Fruit fly (Drosophila melanogaster) whole organism, embryonic: ENCODE results near the gene CG43448.

ENCODE experiments used
- ATbp ChIP-seq: fragments of 200-800 bp; sonication (Bioruptor generic); optimal IDR thresholded peaks from 2 replicates; lab custom pipeline; 2017; ENCODE audit warnings: missing biosample characterization, mild to moderate bottlenecking, missing genetic modification characterization, missing genetic modification reagents
- Blimp-1 ChIP-seq: fragments of 200-800 bp; sonication (Bioruptor generic); optimal IDR thresholded peaks from 3 replicates; lab custom pipeline; 2018; ENCODE audit warnings: missing biosample characterization, missing genetic modification characterization, mild to moderate bottlenecking, moderate library complexity, missing genetic modification reagents
- CG10267 ChIP-seq: fragments of 200-800 bp; sonication (Bioruptor generic); optimal IDR thresholded peaks from 2 replicates; lab custom pipeline; 2018; ENCODE audit warnings: missing biosample characterization, mild to moderate bottlenecking, missing genetic modification characterization, moderate library complexity
- CG12236 ChIP-seq: fragments of 200-800 bp; sonication (Bioruptor generic); optimal IDR thresholded peaks from 2 replicates; lab custom pipeline; 2016; ENCODE audit warnings: missing biosample characterization, missing genetic modification characterization
- CG13894 ChIP-seq: fragments of 200-800 bp; sonication (Bioruptor generic); optimal IDR thresholded peaks from 3 replicates; lab custom pipeline; 2018; ENCODE audit warnings: missing biosample characterization, mild to moderate bottlenecking, missing genetic modification characterization, moderate library complexity
- CG15269 ChIP-seq: fragments of 200-800 bp; sonication (Bioruptor generic); optimal IDR thresholded peaks from 2 replicates; lab custom pipeline; 2018; ENCODE audit warnings: missing biosample characterization, mild to moderate bottlenecking, missing genetic modification characterization, moderate library complexity
- CG16815 ChIP-seq: fragments of 200-800 bp; sonication (Bioruptor generic); optimal IDR thresholded peaks from 3 replicates; lab custom pipeline; 2017; ENCODE audit warnings: missing biosample characterization, mild to moderate bottlenecking, missing genetic modification characterization
- CG18011 ChIP-seq: fragments of 200-800 bp; sonication (Bioruptor generic); optimal IDR thresholded peaks from 2 replicates; lab custom pipeline; 2017; ENCODE audit warnings: missing biosample characterization, missing genetic modification characterization, mild to moderate bottlenecking, moderate library complexity, missing genotype
- CG31441 ChIP-seq: fragments of 200-800 bp; sonication (Bioruptor generic); IDR thresholded peaks from 2 replicates; pipeline ENCODE4 v1.3.6; 2022; ENCODE audit warnings: missing biosample characterization, missing genetic modification characterization
- CG32767 ChIP-seq: fragments of 200-800 bp; sonication (Bioruptor generic); IDR thresholded peaks from 2 replicates; pipeline ENCODE4 v1.3.6; 2022; ENCODE audit warnings: missing biosample characterization, missing genetic modification characterization
- CG33557 ChIP-seq: fragments of 200-800 bp; sonication (Bioruptor generic); optimal IDR thresholded peaks from 2 replicates; lab custom pipeline; 2019; ENCODE audit warnings: missing biosample characterization, mild to moderate bottlenecking, missing genetic modification characterization, moderate library complexity
- CG3407 ChIP-seq: fragments of 200-800 bp; sonication (Bioruptor generic); optimal IDR thresholded peaks from 2 replicates; lab custom pipeline; 2018; ENCODE audit warnings: missing biosample characterization, mild to moderate bottlenecking, missing genetic modification characterization
- CG3847 ChIP-seq: fragments of 200-800 bp; sonication (Bioruptor generic); IDR thresholded peaks from 2 replicates; pipeline ENCODE4 v1.3.6; 2022; ENCODE audit warnings: missing biosample characterization, missing genetic modification characterization
- CG6765 ChIP-seq: fragments of 200-800 bp; sonication (Bioruptor generic); optimal IDR thresholded peaks from 3 replicates; lab custom pipeline; 2017; ENCODE audit warnings: missing biosample characterization, mild to moderate bottlenecking, missing genetic modification characterization
- CG8089 ChIP-seq: fragments of 200-800 bp; sonication (Bioruptor generic); optimal IDR thresholded peaks from 3 replicates; lab custom pipeline; 2016; ENCODE audit warnings: missing biosample characterization, missing genetic modification characterization
- CG8281 ChIP-seq: fragments of 200-800 bp; sonication (Bioruptor generic); optimal IDR thresholded peaks from 2 replicates; lab custom pipeline; 2018; ENCODE audit warnings: missing biosample characterization, mild to moderate bottlenecking, missing genetic modification characterization, moderate library complexity
- CG8478 ChIP-seq: fragments of >200 bp; optimal IDR thresholded peaks from 2 replicates; lab custom pipeline; 2018
- Ets97D ChIP-seq: fragments of 200-800 bp; sonication (Bioruptor generic); optimal IDR thresholded peaks from 3 replicates; lab custom pipeline; 2016; ENCODE audit warnings: missing biosample characterization, missing genetic modification characterization
- Gsc ChIP-seq: fragments of 200-800 bp; sonication (Bioruptor generic); IDR thresholded peaks from 2 replicates; pipeline ENCODE4 v1.3.6; 2022; ENCODE audit warnings: missing biosample characterization, missing genetic modification characterization
- Hr3 ChIP-seq: fragments of 200-800 bp; sonication (Bioruptor generic); optimal IDR thresholded peaks from 3 replicates; lab custom pipeline; 2016; ENCODE audit warnings: missing biosample characterization, missing genetic modification characterization
- Kr ChIP-seq: fragments of 200-800 bp; sonication (Bioruptor generic); optimal IDR thresholded peaks from 2 replicates; lab custom pipeline; 2017; ENCODE audit warnings: missing biosample characterization, mild to moderate bottlenecking, missing genetic modification characterization
- MTF-1 ChIP-seq: fragments of 200-800 bp; sonication (Bioruptor generic); optimal IDR thresholded peaks from 2 replicates; lab custom pipeline; 2018; ENCODE audit warnings: missing biosample characterization, mild to moderate bottlenecking, missing genetic modification characterization, borderline replicate concordance
- NC2β ChIP-seq: fragments of 200-800 bp; sonication (Bioruptor generic); optimal IDR thresholded peaks from 2 replicates; lab custom pipeline; 2016; ENCODE audit warnings: missing biosample characterization, missing genetic modification characterization
- Nf-YB ChIP-seq: fragments of 200-800 bp; sonication (Bioruptor generic); optimal IDR thresholded peaks from 3 replicates; lab custom pipeline; 2019; ENCODE audit warnings: missing biosample characterization, mild to moderate bottlenecking, missing genetic modification characterization, moderate library complexity
- Ptx1 ChIP-seq: fragments of 200-800 bp; sonication (Bioruptor generic); IDR thresholded peaks from 2 replicates; pipeline ENCODE4 v1.3.6; 2022; ENCODE audit warnings: missing biosample characterization, missing genetic modification characterization
- YL-1 ChIP-seq: fragments of 200-800 bp; sonication (Bioruptor generic); optimal IDR thresholded peaks from 3 replicates; lab custom pipeline; 2017; ENCODE audit warnings: missing biosample characterization, mild to moderate bottlenecking, missing genetic modification characterization
- az2 ChIP-seq: fragments of 200-800 bp; sonication (Bioruptor generic); optimal IDR thresholded peaks from 3 replicates; lab custom pipeline; 2016; ENCODE audit warnings: missing biosample characterization, missing genetic modification characterization
- bab2 ChIP-seq: fragments of 200-800 bp; sonication (Bioruptor generic); optimal IDR thresholded peaks from 2 replicates; lab custom pipeline; 2016; ENCODE audit warnings: missing biosample characterization, missing genetic modification characterization
- br ChIP-seq: fragments of >200 bp; optimal IDR thresholded peaks from 2 replicates; lab custom pipeline; 2017
- chif ChIP-seq, 2 experiments: fragments of 200-800 bp; sonication (Bioruptor generic); optimal IDR thresholded peaks; 3 replicates each; lab custom pipeline; 2016; ENCODE audit warnings: missing biosample characterization in 2 of 2, missing genetic modification characterization in 2 of 2
- ci ChIP-seq: fragments of 200-800 bp; sonication (Bioruptor generic); IDR thresholded peaks from 3 replicates; pipeline ENCODE4 v1.3.6; 2022; ENCODE audit warnings: missing biosample characterization, missing genetic modification characterization
- crol ChIP-seq: fragments of 200-800 bp; sonication (Bioruptor generic); IDR thresholded peaks from 2 replicates; pipeline ENCODE4 v1.3.6; 2022; ENCODE audit warnings: missing biosample characterization, missing genetic modification characterization
- dmrt99B ChIP-seq: fragments of 200-800 bp; sonication (Bioruptor generic); optimal IDR thresholded peaks from 2 replicates; lab custom pipeline; 2018; ENCODE audit warnings: missing biosample characterization, mild to moderate bottlenecking, missing genetic modification characterization, moderate library complexity
- dpn ChIP-seq, 2 experiments: fragments of 200-800 bp; sonication (Bioruptor generic); optimal IDR thresholded peaks; 3 replicates each; lab custom pipeline; 2016; ENCODE audit warnings: missing biosample characterization in 2 of 2, missing genetic modification characterization in 2 of 2
- fd102C ChIP-seq: fragments of 200-800 bp; sonication (Bioruptor generic); optimal IDR thresholded peaks from 2 replicates; lab custom pipeline; 2018; ENCODE audit warnings: missing biosample characterization, mild to moderate bottlenecking, missing genetic modification characterization, moderate library complexity
- fd96Cb ChIP-seq: fragments of 200-800 bp; sonication (Bioruptor generic); optimal IDR thresholded peaks from 2 replicates; lab custom pipeline; 2018; ENCODE audit warnings: missing biosample characterization, mild to moderate bottlenecking, missing genetic modification characterization, moderate library complexity
- fru ChIP-seq: fragments of >200 bp; optimal IDR thresholded peaks from 2 replicates; lab custom pipeline; 2017
- gt ChIP-seq: fragments of 200-800 bp; sonication (Bioruptor generic); IDR thresholded peaks from 2 replicates; pipeline ENCODE4 v1.3.6; 2022; ENCODE audit warnings: missing biosample characterization, missing genetic modification characterization
- hkb ChIP-seq, 2 experiments: fragments of 200-800 bp in 1 of 2; fragments of >200 bp in 1 of 2; sonication (Bioruptor generic) in 1 of 2; IDR thresholded peaks in 1 of 2; optimal IDR thresholded peaks in 1 of 2; 2 replicates each; pipeline versions ENCODE4 v1.3.6 to Lab custom; 2017 to 2022; ENCODE audit warnings: missing biosample characterization in 1 of 2, missing genetic modification characterization in 1 of 2
- lbe ChIP-seq: fragments of 200-800 bp; sonication (Bioruptor generic); optimal IDR thresholded peaks from 2 replicates; lab custom pipeline; 2016; ENCODE audit warnings: missing biosample characterization, mild to moderate bottlenecking, missing genetic modification characterization
- maf-S ChIP-seq: fragments of 200-800 bp; sonication (Bioruptor generic); optimal IDR thresholded peaks from 2 replicates; lab custom pipeline; 2016; ENCODE audit warnings: missing biosample characterization, missing genetic modification characterization
- mirr ChIP-seq: fragments of 200-800 bp; sonication (Bioruptor generic); optimal IDR thresholded peaks from 3 replicates; lab custom pipeline; 2018; ENCODE audit warnings: missing biosample characterization, mild to moderate bottlenecking, missing genetic modification characterization
- otp ChIP-seq: fragments of 200-800 bp; sonication (Bioruptor generic); IDR thresholded peaks from 3 replicates; pipeline ENCODE4, ENCODE4 v1.3.6; 2022; ENCODE audit warnings: missing biosample characterization, missing genetic modification characterization
- prd ChIP-seq, 3 experiments: fragments of >200 bp in 2 of 3; fragments of 200-800 bp in 1 of 3; sonication (Bioruptor generic) in 1 of 3; optimal IDR thresholded peaks in 2 of 3; IDR thresholded peaks in 1 of 3; 2 replicates in 2 of 3; 3 replicates in 1 of 3; pipeline versions ENCODE4 v1.3.6 to Lab custom; 2017 to 2022; ENCODE audit warnings: missing biosample characterization in 1 of 3, missing genetic modification characterization in 1 of 3
- run ChIP-seq: fragments of 200-800 bp; sonication (Bioruptor generic); optimal IDR thresholded peaks from 3 replicates; lab custom pipeline; 2018; ENCODE audit warnings: missing biosample characterization, mild to moderate bottlenecking, missing genetic modification characterization
- sc ChIP-seq, 3 experiments: fragments of >200 bp in 2 of 3; fragments of 200-800 bp in 1 of 3; sonication (Bioruptor generic) in 1 of 3; optimal IDR thresholded peaks; 2 replicates in 2 of 3; 3 replicates in 1 of 3; lab custom pipeline; 2017; ENCODE audit warnings: mild to moderate bottlenecking in 1 of 3, missing biosample characterization in 1 of 3, missing genetic modification characterization in 1 of 3, missing genetic modification reagents in 1 of 3
- twi ChIP-seq: fragments of 200-800 bp; optimal IDR thresholded peaks from 2 replicates; lab custom pipeline; 2019; ENCODE audit warnings: missing biosample characterization, mild to moderate bottlenecking, missing genetic modification characterization, moderate library complexity
- unpg ChIP-seq: fragments of 200-800 bp; sonication (Bioruptor generic); optimal IDR thresholded peaks from 3 replicates; lab custom pipeline; 2018; ENCODE audit warnings: missing biosample characterization, mild to moderate bottlenecking, missing genetic modification characterization, moderate library complexity
- wek ChIP-seq: fragments of 200-800 bp; sonication (Bioruptor generic); optimal IDR thresholded peaks from 3 replicates; lab custom pipeline; 2018; ENCODE audit warnings: missing biosample characterization, mild to moderate bottlenecking, missing genetic modification characterization, moderate library complexity

CG43448 gene

dm6 chr3R:30263708-30264107 lies 26.2 kb upstream of the CG43448 start (continued):
- TF ChIP-seq dpn (GFP tag; optimal IDR thresholded peaks at IDR 0.05; lab: Kevin White, UChicago) (peak; percentile 9 to 26), CG3407 (GFP tag; lab: Kevin White, UChicago) (peak; percentile 10), chif (GFP tag; optimal IDR thresholded peaks at IDR 0.05; lab: Kevin White, UChicago) (peak in 1 of 2 experiments; percentile 28), Kr (GFP tag; lab: Kevin White, UChicago) (no peak), Blimp-1 (GFP tag; lab: Kevin White, UChicago) (peak; percentile 45), Ets97D (GFP tag; lab: Kevin White, UChicago) (no peak), br (lab: Kevin White, UChicago) (no peak), ATbp (GFP tag; lab: Kevin White, UChicago) (peak; percentile 29), CG13894 (tag; lab: Kevin White, UChicago) (no peak), CG32767 (GFP tag; lab: Robert Waterston, UW) (peak; percentile 44; the same call in 1 of the 2 replicates), CG16815 (peak; percentile 51), fd96Cb (tag; lab: Kevin White, UChicago) (peak; percentile 27), unpg (GFP tag; lab: Kevin White, UChicago) (peak; percentile 55), Nf-YB (GFP tag; lab: Kevin White, UChicago) (peak; percentile 14), Ptx1 (GFP tag; lab: Robert Waterston, UW) (peak; percentile 29; the same call in 1 of the 2 replicates), mirr (no peak), dmrt99B (tag; lab: Kevin White, UChicago) (peak; percentile 47), run (no peak), CG15269 (tag; lab: Kevin White, UChicago) (peak; percentile 4), CG18011 (GFP tag; lab: Kevin White, UChicago) (no peak), CG31441 (GFP tag; lab: Robert Waterston, UW) (peak; percentile 53; the same call in 1 of the 2 replicates), CG12236 (no peak), fru (lab: Kevin White, UChicago) (no peak), ci (peak; percentile 64; the same call in 2 of the 3 replicates), Hr3 (GFP tag; lab: Kevin White, UChicago) (peak; percentile 22), CG8089 (GFP tag; lab: Kevin White, UChicago) (no peak), wek (no peak), maf-S (no peak), bab2 (GFP tag; lab: Kevin White, UChicago) (peak; percentile 26), Gsc (no peak), az2 (GFP tag; lab: Kevin White, UChicago) (peak; percentile 13), NC2β (GFP tag; lab: Kevin White, UChicago) (no peak), crol (GFP tag; lab: Robert Waterston, UW) (no peak), CG3847 (0 out of 2 replicates have a peak, but pooled peaks have one; percentile 12), lbe (GFP tag; lab: Kevin White, UChicago) (peak; percentile 16), fd102C (GFP tag; lab: Kevin White, UChicago) (peak; percentile 27), gt (no peak), CG10267 (tag; lab: Kevin White, UChicago) (peak; percentile 18), CG33557 (peak; percentile 54), CG6765 (GFP tag; lab: Kevin White, UChicago) (no peak), twi (peak; percentile 16), hkb (optimal IDR thresholded peaks at IDR 0.05; lab: Kevin White, UChicago) (no peak), hkb (GFP tag; IDR thresholded peaks at IDR 0.05; lab: Robert Waterston, UW) (peak; percentile 29; the same call in 1 of the 2 replicates), CG8478 (lab: Kevin White, UChicago) (no peak), otp (GFP tag; lab: Robert Waterston, UW) (peak; percentile 53; the same call in 1 of the 3 replicates), CG8281 (no peak), YL-1 (GFP tag; lab: Kevin White, UChicago) (no peak), MTF-1 (GFP tag; lab: Kevin White, UChicago) (no peak), prd (optimal IDR thresholded peaks at IDR 0.05; lab: Kevin White, UChicago) (no peak), prd (GFP tag; IDR thresholded peaks at IDR 0.05; lab: Robert Waterston, UW) (peak; percentile 75), sc (optimal IDR thresholded peaks at IDR 0.05; lab: Kevin White, UChicago) (no peak), sc (GFP tag; optimal IDR thresholded peaks at IDR 0.05; lab: Kevin White, UChicago) (peak; percentile 23)
